Worm (Caenorhabditis elegans): ENCODE data around the gene swsn-3.

Gene swsn-3

ce11 chrIII:2757478-2757877, 11.0 kb downstream of the swsn-3 start:
- TF ChIP-seq M03D4.4 (tag; optimal IDR thresholded peaks at IDR 0.05) = no peak
- TF ChIP-seq elt-3 (tag; optimal IDR thresholded peaks at IDR 0.05) = no peak
- TF ChIP-seq ceh-83 (GFP tag; optimal IDR thresholded peaks at IDR 0.05) = no peak
- peak; percentile 9 for TF ChIP-seq ham-2 (GFP tag; optimal IDR thresholded peaks at IDR 0.05)
- TF ChIP-seq sptf-1 (tag; optimal IDR thresholded peaks at IDR 0.05) = no peak
- TF ChIP-seq pha-4 (tag; optimal IDR thresholded peaks at IDR 0.05) = no peak

DNA sequence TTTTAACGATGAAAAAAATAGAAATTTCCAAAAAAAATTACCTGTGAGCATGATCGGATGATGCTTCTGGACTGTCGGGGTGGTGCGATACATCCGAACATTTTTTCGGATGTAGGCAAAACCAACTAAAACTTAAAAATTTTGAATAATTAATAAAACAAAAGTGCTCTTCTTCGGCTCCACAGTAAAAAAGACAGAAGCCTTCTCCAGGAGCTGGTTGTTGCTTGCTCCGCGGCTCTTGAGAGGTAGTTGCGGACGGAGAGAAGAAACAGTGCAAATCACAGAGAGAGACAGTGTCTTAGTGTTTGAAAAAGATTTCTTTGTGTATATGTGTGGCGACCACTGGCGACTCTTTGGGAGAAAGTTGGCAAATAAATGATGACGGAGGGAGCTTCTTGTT, 12.2 kb downstream of the swsn-3 start, which contains the start of gene gldi-9:
Gene gldi-9, minus strand, starts transcription at position 101 of the 400 bp plus-strand sequence.
- TF ChIP-seq M03D4.4 (tag; optimal IDR thresholded peaks at IDR 0.05) (no peak), unc-120 (tag; optimal IDR thresholded peaks at IDR 0.05; ENCODE audit: poor library complexity, severe bottlenecking) (no peak), drap-1 (GFP tag; optimal IDR thresholded peaks at IDR 0.05) (no peak), elt-1 (tag; optimal IDR thresholded peaks at IDR 0.05; ENCODE audit: borderline replicate concordance, insufficient read depth) (no peak), bed-3 (GFP tag; optimal IDR thresholded peaks at IDR 0.05) (no peak)

- no peak for TF ChIP-seq hlh-1 (tag; optimal IDR thresholded peaks at IDR 0.05)
- no peak for TF ChIP-seq nhr-28 (tag; optimal IDR thresholded peaks at IDR 0.05)
- TF ChIP-seq lin-13 (tag; optimal IDR thresholded peaks at IDR 0.05) = no peak
These were observed 21.9 kb downstream of the swsn-3 start, which contains the start of gene Y71H2AM.14 for ce11 chrIII:2746553-2746952. TSS of gene Y71H2AM.14 (minus strand) at chrIII:2746653.

ce11 chrIII:2739469-2739868, 29.0 kb downstream of the swsn-3 start, which contains the start of gene cest-25:
TSS of gene cest-25 (minus strand) at chrIII:2739531.
- TF ChIP-seq M03D4.4 (tag; optimal IDR thresholded peaks at IDR 0.05) = no peak
- no peak for TF ChIP-seq ztf-11 (tag; optimal IDR thresholded peaks at IDR 0.05)
- TF ChIP-seq nhr-237 (tag; optimal IDR thresholded peaks at IDR 0.05) = no peak
- no peak for TF ChIP-seq nhr-76 (tag; optimal IDR thresholded peaks at IDR 0.05)
- no peak for TF ChIP-seq flh-1 (GFP tag; optimal IDR thresholded peaks at IDR 0.05)
- no peak for TF ChIP-seq bed-3 (GFP tag; optimal IDR thresholded peaks at IDR 0.05)
- TF ChIP-seq zip-8 (tag; optimal IDR thresholded peaks at IDR 0.05) = no peak
- TF ChIP-seq sem-2 (GFP tag; optimal IDR thresholded peaks at IDR 0.05) = no peak
- no peak for TF ChIP-seq unc-62 (GFP tag; optimal IDR thresholded peaks at IDR 0.05)
- no peak for TF ChIP-seq pha-4 (tag; optimal IDR thresholded peaks at IDR 0.05)
- TF ChIP-seq tbx-8 (GFP tag; optimal IDR thresholded peaks at IDR 0.05) = no peak
- TF ChIP-seq nhr-28 (tag; optimal IDR thresholded peaks at IDR 0.05) = no peak
- TF ChIP-seq ces-1 (GFP tag; optimal IDR thresholded peaks at IDR 0.05) = no peak
- TF ChIP-seq unc-120 (tag; optimal IDR thresholded peaks at IDR 0.05; ENCODE audit: poor library complexity, severe bottlenecking) = no peak
- TF ChIP-seq drap-1 (GFP tag; optimal IDR thresholded peaks at IDR 0.05) = no peak
- TF ChIP-seq hlh-1 (tag; optimal IDR thresholded peaks at IDR 0.05) = no peak
- no peak for TF ChIP-seq elt-3 (tag; optimal IDR thresholded peaks at IDR 0.05)
- no peak for TF ChIP-seq mep-1 (tag; optimal IDR thresholded peaks at IDR 0.05)
- no peak for TF ChIP-seq elt-1 (tag; optimal IDR thresholded peaks at IDR 0.05; ENCODE audit: borderline replicate concordance, insufficient read depth)

ce11 chrIII:2733606-2734183, 34.8 kb downstream of the swsn-3 start, which contains the start of gene Y71H2AM.12:
TSS of gene Y71H2AM.12 (minus strand) at chrIII:2734091.
- TF ChIP-seq nhr-237 (tag; optimal IDR thresholded peaks at IDR 0.05) (no peak), ces-1 (GFP tag; optimal IDR thresholded peaks at IDR 0.05) (no peak), nhr-28 (tag; optimal IDR thresholded peaks at IDR 0.05) (no peak), ceh-43 (GFP tag; optimal IDR thresholded peaks at IDR 0.05) (no peak), lin-32 (GFP tag; optimal IDR thresholded peaks at IDR 0.05) (no peak), drap-1 (GFP tag; optimal IDR thresholded peaks at IDR 0.05) (no peak)

DNA sequence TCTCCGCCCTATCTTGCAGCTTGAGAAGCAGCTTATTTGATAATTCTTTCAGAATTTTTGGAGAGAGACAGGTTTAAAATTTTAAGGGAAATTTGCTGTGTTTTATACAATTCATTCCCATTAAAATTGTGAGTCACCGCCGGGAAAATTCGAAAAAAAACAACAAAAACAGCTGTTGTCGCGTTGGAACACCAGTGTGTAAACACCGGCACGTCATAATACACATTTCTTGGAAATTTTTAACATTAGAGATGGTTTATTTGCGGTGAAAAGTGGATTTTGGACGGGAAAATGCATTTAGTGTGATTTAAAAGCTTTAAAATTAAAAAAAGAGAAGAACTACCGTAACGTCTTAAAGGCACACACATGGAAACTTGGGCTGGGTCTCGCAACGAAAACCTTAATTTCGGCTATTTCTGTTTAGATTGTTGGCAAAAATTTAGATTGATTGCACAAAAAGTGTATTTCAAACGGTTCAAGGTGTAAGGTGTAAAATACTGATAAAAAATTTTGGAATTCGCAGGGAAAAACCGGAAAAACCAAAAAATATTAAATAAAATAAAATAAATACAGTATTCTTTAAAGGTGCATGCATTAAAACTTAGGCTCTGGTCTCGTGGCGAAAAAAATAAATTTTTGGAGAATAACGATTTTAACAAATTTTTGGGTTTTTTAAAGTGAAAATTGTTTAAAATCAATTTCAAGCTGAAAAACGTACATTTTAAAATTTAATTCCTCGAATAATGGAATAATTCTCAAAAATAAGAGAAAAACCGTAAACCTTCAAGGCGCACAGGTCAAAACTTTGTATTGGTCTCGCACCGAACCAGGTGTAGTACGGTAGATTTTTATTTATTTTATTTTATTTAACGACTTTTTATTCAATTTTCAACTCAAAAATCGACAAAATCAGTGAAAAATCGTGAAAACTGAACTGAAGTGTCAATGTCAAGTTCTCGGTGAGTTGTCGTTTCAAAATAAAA, 43.0 kb downstream of the swsn-3 start, which contains the start of gene cosa-1:
Gene cosa-1, plus strand, starts transcription at position 896 of the 983 bp plus-strand sequence.
- TF ChIP-seq mls-2 (tag; optimal IDR thresholded peaks at IDR 0.05) = no peak
- peak; percentile 30 for TF ChIP-seq hlh-1 (tag; optimal IDR thresholded peaks at IDR 0.05)
